Fruit fly (Drosophila melanogaster) whole organism, embryonic: ENCODE results near the gene Srp14.

Experiments used
- Aef1 ChIP-seq: fragments of 200-800 bp; sonication (Bioruptor generic); IDR thresholded peaks from 3 replicates; pipeline ENCODE4 v1.3.6; 2022; ENCODE audit warnings: missing biosample characterization, missing genetic modification characterization
- Asciz ChIP-seq: fragments of 200-800 bp; sonication (Bioruptor generic); optimal IDR thresholded peaks from 2 replicates; lab custom pipeline; 2017; ENCODE audit warnings: missing biosample characterization, mild to moderate bottlenecking, missing genetic modification characterization, missing genetic modification reagents
- Bdp1 ChIP-seq: fragments of 200-800 bp; sonication (Bioruptor generic); optimal IDR thresholded peaks from 3 replicates; lab custom pipeline; 2016; ENCODE audit warnings: missing biosample characterization, missing genetic modification characterization
- Bteb2 ChIP-seq: fragments of 200-800 bp; sonication (Bioruptor generic); optimal IDR thresholded peaks from 2 replicates; lab custom pipeline; 2016; ENCODE audit warnings: missing biosample characterization, missing genetic modification characterization
- CG10654 ChIP-seq: fragments of 200-800 bp; sonication (Bioruptor generic); optimal IDR thresholded peaks from 2 replicates; lab custom pipeline; 2016; ENCODE audit warnings: missing biosample characterization, missing genetic modification characterization
- CG11723 ChIP-seq: fragments of 200-800 bp; sonication (Bioruptor generic); optimal IDR thresholded peaks from 2 replicates; lab custom pipeline; 2017; ENCODE audit warnings: missing biosample characterization, mild to moderate bottlenecking, missing genetic modification characterization
- CG1233 ChIP-seq: fragments of 200-800 bp; sonication (Bioruptor generic); optimal IDR thresholded peaks from 4 replicates; lab custom pipeline; 2018; ENCODE audit warnings: missing biosample characterization, mild to moderate bottlenecking, missing genetic modification characterization
- CG12391 ChIP-seq: fragments of 200-800 bp; sonication (Bioruptor generic); optimal IDR thresholded peaks from 3 replicates; lab custom pipeline; 2018; ENCODE audit warnings: missing biosample characterization, mild to moderate bottlenecking, missing genetic modification characterization, moderate library complexity
- CG13424 ChIP-seq: fragments of 200-800 bp; sonication (Bioruptor generic); optimal IDR thresholded peaks from 2 replicates; lab custom pipeline; 2019; ENCODE audit warnings: missing biosample characterization, mild to moderate bottlenecking, missing genetic modification characterization, moderate library complexity
- CG13894 ChIP-seq: fragments of 200-800 bp; sonication (Bioruptor generic); optimal IDR thresholded peaks from 3 replicates; lab custom pipeline; 2018; ENCODE audit warnings: missing biosample characterization, mild to moderate bottlenecking, missing genetic modification characterization, moderate library complexity
- CG14710 ChIP-seq: fragments of 200-800 bp; sonication (Bioruptor generic); optimal IDR thresholded peaks from 3 replicates; lab custom pipeline; 2019; ENCODE audit warnings: missing biosample characterization, mild to moderate bottlenecking, missing genetic modification characterization, moderate library complexity
- CG31365 ChIP-seq: fragments of 200-800 bp; sonication (Bioruptor generic); optimal IDR thresholded peaks from 2 replicates; lab custom pipeline; 2018; ENCODE audit warnings: missing biosample characterization, mild to moderate bottlenecking, missing genetic modification characterization
- CG6683 ChIP-seq: fragments of 200-800 bp; sonication (Bioruptor generic); optimal IDR thresholded peaks from 2 replicates; lab custom pipeline; 2017; ENCODE audit warnings: missing biosample characterization, mild to moderate bottlenecking, missing genetic modification characterization, missing genetic modification reagents
- CG8359 ChIP-seq: fragments of 200-800 bp; sonication (Bioruptor generic); optimal IDR thresholded peaks from 2 replicates; lab custom pipeline; 2017; ENCODE audit warnings: missing biosample characterization, mild to moderate bottlenecking, missing genetic modification characterization, borderline replicate concordance
- CG8388 ChIP-seq: fragments of 200-800 bp; sonication (Bioruptor generic); optimal IDR thresholded peaks from 2 replicates; lab custom pipeline; 2019; ENCODE audit warnings: missing biosample characterization, mild to moderate bottlenecking, missing genetic modification characterization, moderate library complexity
- Dfd ChIP-seq, 2 experiments: fragments of >200 bp; optimal IDR thresholded peaks; 2 replicates each; lab custom pipeline; 2017; ENCODE audit warnings: missing biosample characterization in 2 of 2, missing genetic modification characterization in 2 of 2
- Dip2 ChIP-seq: fragments of 200-800 bp; sonication (Bioruptor generic); IDR thresholded peaks from 2 replicates; pipeline ENCODE4 v1.3.6; 2022; ENCODE audit warnings: missing biosample characterization, missing genetic modification characterization
- Dll ChIP-seq: fragments of 200-800 bp; sonication (Bioruptor generic); IDR thresholded peaks from 4 replicates; pipeline ENCODE4 v1.3.6; 2022; ENCODE audit warnings: missing biosample characterization, missing genetic modification characterization; ENCODE audit not compliant: partially characterized antibody
- Ets65A ChIP-seq: fragments of 200-800 bp; sonication (Bioruptor generic); peaks from one replicate; lab custom pipeline; 2016; ENCODE audit warnings: missing biosample characterization, missing genetic modification characterization
- Hr39 ChIP-seq: fragments of >200 bp; optimal IDR thresholded peaks from 2 replicates; lab custom pipeline; 2017
- MTF-1 ChIP-seq: fragments of 200-800 bp; sonication (Bioruptor generic); optimal IDR thresholded peaks from 2 replicates; lab custom pipeline; 2018; ENCODE audit warnings: missing biosample characterization, mild to moderate bottlenecking, missing genetic modification characterization, borderline replicate concordance
- Med ChIP-seq: fragments of 200-800 bp; sonication (Bioruptor generic); peaks from one replicate; lab custom pipeline; 2016; ENCODE audit warnings: missing biosample characterization, missing genetic modification characterization, mild to moderate bottlenecking, inconsistent platforms, moderate library complexity
- Oli ChIP-seq: fragments of 200-800 bp; sonication (Bioruptor generic); optimal IDR thresholded peaks from 2 replicates; lab custom pipeline; 2018; ENCODE audit warnings: missing biosample characterization, mild to moderate bottlenecking, missing genetic modification characterization, moderate library complexity
- Pdp1 ChIP-seq, 2 experiments: fragments of 200-800 bp; sonication (Bioruptor generic); optimal IDR thresholded peaks; 3 replicates each; lab custom pipeline; 2016; ENCODE audit warnings: missing biosample characterization in 2 of 2, missing genetic modification characterization in 2 of 2, mild to moderate bottlenecking in 1 of 2, moderate library complexity in 1 of 2
- Sox100B ChIP-seq: fragments of 200-800 bp; sonication (Bioruptor generic); optimal IDR thresholded peaks from 3 replicates; lab custom pipeline; 2018; ENCODE audit warnings: missing biosample characterization, mild to moderate bottlenecking, missing genetic modification characterization
- Sry-β ChIP-seq: fragments of 200-800 bp; sonication (Bioruptor generic); optimal IDR thresholded peaks from 2 replicates; lab custom pipeline; 2018; ENCODE audit warnings: missing biosample characterization, mild to moderate bottlenecking, missing genetic modification characterization, moderate library complexity
- Sry-δ ChIP-seq: fragments of 200-800 bp; sonication (Bioruptor generic); optimal IDR thresholded peaks from 2 replicates; lab custom pipeline; 2016; ENCODE audit warnings: missing biosample characterization, missing genetic modification characterization
- TFAM ChIP-seq: fragments of 200-800 bp; sonication (Bioruptor generic); optimal IDR thresholded peaks from 2 replicates; lab custom pipeline; 2017; ENCODE audit warnings: missing biosample characterization, missing genetic modification characterization, inconsistent platforms
- Vsx1 ChIP-seq: fragments of 200-800 bp; sonication (Bioruptor generic); optimal IDR thresholded peaks from 2 replicates; lab custom pipeline; 2017; ENCODE audit warnings: missing biosample characterization, mild to moderate bottlenecking, missing genetic modification characterization, missing genetic modification reagents
- cas ChIP-seq: fragments of 200-800 bp; sonication (Bioruptor generic); IDR thresholded peaks from 2 replicates; pipeline ENCODE4 v1.3.6; 2022; ENCODE audit warnings: missing biosample characterization, missing genetic modification characterization
- cg ChIP-seq: fragments of 200-800 bp; sonication (Bioruptor generic); optimal IDR thresholded peaks from 3 replicates; lab custom pipeline; 2019; ENCODE audit warnings: missing biosample characterization, mild to moderate bottlenecking, missing genetic modification characterization, moderate library complexity
- chinmo ChIP-seq: fragments of 200-800 bp; sonication (Bioruptor generic); IDR thresholded peaks from 4 replicates; pipeline ENCODE4 v1.3.6; 2022; ENCODE audit warnings: missing biosample characterization, missing genetic modification characterization; ENCODE audit not compliant: partially characterized antibody
- chn ChIP-seq: fragments of 200-800 bp; sonication (Bioruptor generic); optimal IDR thresholded peaks from 2 replicates; lab custom pipeline; 2016; ENCODE audit warnings: missing biosample characterization, missing genetic modification characterization
- ci ChIP-seq: fragments of 200-800 bp; sonication (Bioruptor generic); IDR thresholded peaks from 3 replicates; pipeline ENCODE4 v1.3.6; 2022; ENCODE audit warnings: missing biosample characterization, missing genetic modification characterization
- crol ChIP-seq: fragments of 200-800 bp; sonication (Bioruptor generic); IDR thresholded peaks from 2 replicates; pipeline ENCODE4 v1.3.6; 2022; ENCODE audit warnings: missing biosample characterization, missing genetic modification characterization
- da ChIP-seq: fragments of 200-800 bp; sonication (Bioruptor generic); optimal IDR thresholded peaks from 2 replicates; lab custom pipeline; 2016; ENCODE audit warnings: missing biosample characterization, missing genetic modification characterization
- exex ChIP-seq: fragments of 200-800 bp; sonication (Bioruptor generic); optimal IDR thresholded peaks from 4 replicates; lab custom pipeline; 2018; ENCODE audit warnings: missing biosample characterization, mild to moderate bottlenecking, missing genetic modification characterization, moderate library complexity
- fd102C ChIP-seq: fragments of 200-800 bp; sonication (Bioruptor generic); optimal IDR thresholded peaks from 2 replicates; lab custom pipeline; 2018; ENCODE audit warnings: missing biosample characterization, mild to moderate bottlenecking, missing genetic modification characterization, moderate library complexity
- grau ChIP-seq: fragments of 200-800 bp; optimal IDR thresholded peaks from 3 replicates; lab custom pipeline; 2019; ENCODE audit warnings: missing biosample characterization, mild to moderate bottlenecking, missing genetic modification characterization, moderate library complexity
- inv ChIP-seq: fragments of 200-800 bp; sonication (Bioruptor generic); IDR thresholded peaks from 2 replicates; pipeline ENCODE4 v1.3.6; 2022; ENCODE audit warnings: missing biosample characterization, missing genetic modification characterization; ENCODE audit not compliant: partially characterized antibody
- nerfin-2 ChIP-seq: fragments of 200-800 bp; sonication (Bioruptor generic); IDR thresholded peaks from 2 replicates; pipeline ENCODE4 v1.3.6; 2022; ENCODE audit warnings: missing biosample characterization, missing genetic modification characterization; ENCODE audit not compliant: partially characterized antibody
- nom ChIP-seq: fragments of 200-800 bp; sonication (Bioruptor generic); optimal IDR thresholded peaks from 2 replicates; lab custom pipeline; 2017; ENCODE audit warnings: missing biosample characterization, missing genetic modification characterization, mild to moderate bottlenecking, moderate library complexity, missing genetic modification reagents
- sens-2 ChIP-seq: fragments of 200-800 bp; sonication (Bioruptor generic); IDR thresholded peaks from 2 replicates; pipeline ENCODE4 v1.3.6; 2022; ENCODE audit warnings: missing biosample characterization, missing genetic modification characterization
- sima ChIP-seq: fragments of 200-800 bp; sonication (Bioruptor generic); optimal IDR thresholded peaks from 2 replicates; lab custom pipeline; 2016; ENCODE audit warnings: missing biosample characterization, missing genetic modification characterization
- ssp ChIP-seq: fragments of 200-800 bp; sonication (Bioruptor generic); IDR thresholded peaks from 2 replicates; pipeline ENCODE4 v1.3.6; 2022; ENCODE audit warnings: missing biosample characterization, missing genetic modification characterization
- tap ChIP-seq: fragments of 200-800 bp; optimal IDR thresholded peaks from 3 replicates; lab custom pipeline; 2019; ENCODE audit warnings: missing biosample characterization, mild to moderate bottlenecking, missing genetic modification characterization, moderate library complexity
- trh ChIP-seq: fragments of 200-800 bp; sonication (Bioruptor generic); optimal IDR thresholded peaks from 2 replicates; lab custom pipeline; 2016; ENCODE audit warnings: missing biosample characterization, missing genetic modification characterization
- vvl ChIP-seq: fragments of 200-800 bp; sonication (Bioruptor generic); IDR thresholded peaks from 2 replicates; pipeline ENCODE4 v1.3.6; 2022; ENCODE audit warnings: missing biosample characterization, missing genetic modification characterization
- z ChIP-seq: fragments of 200-800 bp; sonication (Bioruptor generic); IDR thresholded peaks from 3 replicates; pipeline ENCODE4 v1.3.6; 2022; ENCODE audit warnings: missing biosample characterization, missing genetic modification characterization

Gene Srp14

dm6 chr3R:20605078-20605477 is 25.2 kb downstream of the Srp14 start:
- TF ChIP-seq nerfin-2 (GFP tag; lab: Robert Waterston, UW) (no peak), CG10654 (GFP tag; lab: Kevin White, UChicago) (no peak), CG8359 (no peak), Med (peak; percentile 9), Dll (no peak), Hr39 (peak; percentile 45), CG11723 (GFP tag; lab: Kevin White, UChicago) (no peak), cg (GFP tag; lab: Kevin White, UChicago) (peak; percentile 20), chinmo (GFP tag; lab: Robert Waterston, UW) (0 out of 4 replicates have a peak, but pooled peaks have one; percentile 24), crol (GFP tag; lab: Robert Waterston, UW) (peak; percentile 35; the same call in 1 of the 2 replicates), grau (tag; lab: Kevin White, UChicago) (peak; percentile 38)

- TF ChIP-seq fd102C = no peak
- TF ChIP-seq CG12391 (tag; lab: Kevin White, UChicago) = no peak
- no peak for TF ChIP-seq Sry-δ
- TF ChIP-seq CG6683 = no peak
- peak; percentile 51 for TF ChIP-seq nom (GFP tag; lab: Kevin White, UChicago)
- TF ChIP-seq CG14710 (tag; lab: Kevin White, UChicago) = no peak
- no peak for TF ChIP-seq CG8388 (GFP tag; lab: Kevin White, UChicago)
- TF ChIP-seq vvl = no peak
- no peak for TF ChIP-seq Dip2 (GFP tag; lab: Robert Waterston, UW)
- TF ChIP-seq CG13894 = no peak
- TF ChIP-seq CG31365 (tag; lab: Kevin White, UChicago) = no peak
- peak in 1 of 2 experiments; percentile 80 for TF ChIP-seq Pdp1 (GFP tag; optimal IDR thresholded peaks at IDR 0.05; lab: Kevin White, UChicago)
- no peak for TF ChIP-seq Oli (tag; lab: Kevin White, UChicago)
- TF ChIP-seq da (GFP tag; lab: Kevin White, UChicago) = no peak
- TF ChIP-seq Bdp1 (GFP tag; lab: Kevin White, UChicago) = no peak
- TF ChIP-seq cas (GFP tag; lab: Robert Waterston, UW) = no peak
- no peak for TF ChIP-seq ssp
- no peak for TF ChIP-seq Sry-β
- TF ChIP-seq CG13424 (tag; lab: Kevin White, UChicago) = no peak
- TF ChIP-seq exex = peak; percentile 87
- TF ChIP-seq Ets65A (GFP tag; lab: Kevin White, UChicago) = no peak
- no peak for TF ChIP-seq Bteb2 (GFP tag; lab: Kevin White, UChicago)
- TF ChIP-seq z (GFP tag; lab: Robert Waterston, UW) = no peak
- TF ChIP-seq sens-2 (GFP tag; lab: Robert Waterston, UW) = 0 out of 2 replicates have a peak, but pooled peaks have one; percentile 12
- TF ChIP-seq sima = no peak
- TF ChIP-seq Dfd (GFP tag; optimal IDR thresholded peaks at IDR 0.05; lab: Kevin White, UChicago) = no peak
- TF ChIP-seq ci (GFP tag; lab: Robert Waterston, UW) = peak; percentile 13; the same call in 1 of the 3 replicates
- no peak for TF ChIP-seq Sox100B (GFP tag; lab: Kevin White, UChicago)
- TF ChIP-seq inv (GFP tag; lab: Robert Waterston, UW) = no peak
- TF ChIP-seq Med = peak; percentile 24
- no peak for TF ChIP-seq tap (tag; lab: Kevin White, UChicago)
- TF ChIP-seq TFAM (GFP tag; lab: Kevin White, UChicago) = no peak
- TF ChIP-seq CG1233 (GFP tag; lab: Kevin White, UChicago) = no peak
- no peak for TF ChIP-seq Aef1
- no peak for TF ChIP-seq Asciz
- no peak for TF ChIP-seq chn (GFP tag; lab: Kevin White, UChicago)
- TF ChIP-seq MTF-1 (GFP tag; lab: Kevin White, UChicago) = no peak
- TF ChIP-seq trh (GFP tag; lab: Kevin White, UChicago) = no peak
- TF ChIP-seq Vsx1 (GFP tag; lab: Kevin White, UChicago) = no peak
Measured at dm6 chr3R:20605562-20606155, 25.7 kb downstream of the Srp14 start.
